Fruit fly (Drosophila melanogaster) whole organism, embryonic: ENCODE results near the gene glob3.

ENCODE experiments used
- Atf-2 ChIP-seq: fragments of 200-800 bp; sonication (Bioruptor generic); optimal IDR thresholded peaks from 2 replicates; lab custom pipeline; 2016; ENCODE audit warnings: missing biosample characterization, missing genetic modification characterization
- Awh ChIP-seq: fragments of 200-800 bp; sonication (Bioruptor generic); IDR thresholded peaks from 2 replicates; pipeline ENCODE4, ENCODE4 v1.3.6; 2022; ENCODE audit warnings: missing biosample characterization, missing genetic modification characterization
- CG12155 ChIP-seq: fragments of 200-800 bp; sonication (Bioruptor generic); optimal IDR thresholded peaks from 3 replicates; lab custom pipeline; 2016; ENCODE audit warnings: missing biosample characterization, missing genetic modification characterization
- CG12219 ChIP-seq: fragments of 200-800 bp; sonication (Bioruptor generic); optimal IDR thresholded peaks from 3 replicates; lab custom pipeline; 2018; ENCODE audit warnings: missing biosample characterization, mild to moderate bottlenecking, missing genetic modification characterization
- CG12299 ChIP-seq: fragments of 200-800 bp; sonication (Bioruptor generic); optimal IDR thresholded peaks from 2 replicates; lab custom pipeline; 2018; ENCODE audit warnings: missing biosample characterization, mild to moderate bottlenecking, missing genetic modification characterization
- CG14860 ChIP-seq: fragments of 200-800 bp; sonication (Bioruptor generic); IDR thresholded peaks from 3 replicates; pipeline ENCODE4 v1.3.6; 2022; ENCODE audit warnings: missing biosample characterization, missing genetic modification characterization; ENCODE audit not compliant: partially characterized antibody
- CG17328 ChIP-seq: fragments of 200-800 bp; sonication (Bioruptor generic); IDR thresholded peaks from 2 replicates; pipeline ENCODE4 v1.3.6; 2022; ENCODE audit warnings: missing biosample characterization, missing genetic modification characterization
- CG17802 ChIP-seq: fragments of 200-800 bp; sonication (Bioruptor generic); optimal IDR thresholded peaks from 2 replicates; lab custom pipeline; 2018; ENCODE audit warnings: missing biosample characterization, mild to moderate bottlenecking, missing genetic modification characterization, moderate library complexity
- CG1792 ChIP-seq: fragments of 200-800 bp; sonication (Bioruptor generic); optimal IDR thresholded peaks from 2 replicates; lab custom pipeline; 2016; ENCODE audit warnings: missing biosample characterization, missing genetic modification characterization
- CG18599 ChIP-seq: fragments of 200-800 bp; sonication (Bioruptor generic); optimal IDR thresholded peaks from 3 replicates; lab custom pipeline; 2017; ENCODE audit warnings: missing biosample characterization, missing genetic modification characterization, mild to moderate bottlenecking, moderate library complexity, missing genetic modification reagents
- CG18619 ChIP-seq: fragments of 200-800 bp; sonication (Bioruptor generic); optimal IDR thresholded peaks from 3 replicates; lab custom pipeline; 2017; ENCODE audit warnings: missing biosample characterization, mild to moderate bottlenecking, missing genetic modification characterization
- CG2875 ChIP-seq: fragments of 200-800 bp; sonication (Bioruptor generic); optimal IDR thresholded peaks from 2 replicates; lab custom pipeline; 2017; ENCODE audit warnings: missing biosample characterization, mild to moderate bottlenecking, missing genetic modification characterization, missing genetic modification reagents
- CG2889 ChIP-seq: fragments of 200-800 bp; sonication (Bioruptor generic); IDR thresholded peaks from 3 replicates; pipeline ENCODE4 v1.3.6; 2022; ENCODE audit warnings: missing biosample characterization, missing genetic modification characterization
- CG30020 ChIP-seq: fragments of 200-800 bp; optimal IDR thresholded peaks from 2 replicates; lab custom pipeline; 2019; ENCODE audit warnings: missing biosample characterization, mild to moderate bottlenecking, missing genetic modification characterization, moderate library complexity
- CG6254 ChIP-seq: fragments of 200-800 bp; sonication (Bioruptor generic); optimal IDR thresholded peaks from 3 replicates; lab custom pipeline; 2017; ENCODE audit warnings: mild to moderate bottlenecking, missing biosample characterization, missing genetic modification reagents, missing genetic modification characterization
- CG6854 ChIP-seq: fragments of 200-800 bp; sonication (Bioruptor generic); optimal IDR thresholded peaks from 3 replicates; lab custom pipeline; 2017; ENCODE audit warnings: missing biosample characterization, mild to moderate bottlenecking, missing genetic modification characterization
- CG7839 ChIP-seq: fragments of 200-800 bp; sonication (Bioruptor generic); optimal IDR thresholded peaks from 3 replicates; lab custom pipeline; 2018; ENCODE audit warnings: missing biosample characterization, mild to moderate bottlenecking, missing genetic modification characterization, moderate library complexity
- CG8290 ChIP-seq, 3 experiments: fragments of 200-800 bp; sonication (Bioruptor generic); optimal IDR thresholded peaks; 2 replicates each; lab custom pipeline; 2016 to 2019; ENCODE audit warnings: missing biosample characterization in 3 of 3, missing genetic modification characterization in 3 of 3, mild to moderate bottlenecking in 2 of 3, moderate library complexity in 1 of 3
- CG8944 ChIP-seq: fragments of 200-800 bp; sonication (Bioruptor generic); optimal IDR thresholded peaks from 3 replicates; lab custom pipeline; 2016; ENCODE audit warnings: missing biosample characterization, missing genetic modification characterization
- CG9609 ChIP-seq: fragments of 200-800 bp; sonication (Bioruptor generic); optimal IDR thresholded peaks from 3 replicates; lab custom pipeline; 2016; ENCODE audit warnings: missing biosample characterization, missing genetic modification characterization
- CG9876 ChIP-seq: fragments of 200-800 bp; sonication (Bioruptor generic); optimal IDR thresholded peaks from 2 replicates; lab custom pipeline; 2016; ENCODE audit warnings: missing biosample characterization, missing genetic modification characterization
- CG9932 ChIP-seq: fragments of 200-800 bp; sonication (Bioruptor generic); IDR thresholded peaks from 2 replicates; pipeline ENCODE4 v1.3.6; 2022; ENCODE audit warnings: missing biosample characterization, missing genetic modification characterization
- Camta ChIP-seq: fragments of 200-800 bp; sonication (Bioruptor generic); optimal IDR thresholded peaks from 2 replicates; lab custom pipeline; 2016; ENCODE audit warnings: missing biosample characterization, missing genetic modification characterization
- Chrac-16 ChIP-seq: fragments of 200-800 bp; sonication (Bioruptor generic); optimal IDR thresholded peaks from 3 replicates; lab custom pipeline; 2016; ENCODE audit warnings: missing biosample characterization, missing genetic modification characterization
- D19B ChIP-seq: fragments of 200-800 bp; sonication (Bioruptor generic); optimal IDR thresholded peaks from 2 replicates; lab custom pipeline; 2017; ENCODE audit warnings: missing biosample characterization, mild to moderate bottlenecking, missing genetic modification characterization
- Ets65A ChIP-seq: fragments of 200-800 bp; sonication (Bioruptor generic); peaks from one replicate; lab custom pipeline; 2016; ENCODE audit warnings: missing biosample characterization, missing genetic modification characterization
- Fer1 ChIP-seq: fragments of 200-800 bp; sonication (Bioruptor generic); optimal IDR thresholded peaks from 2 replicates; lab custom pipeline; 2017; ENCODE audit warnings: missing biosample characterization, mild to moderate bottlenecking, missing genetic modification characterization
- Hey ChIP-seq: fragments of 200-800 bp; sonication (Bioruptor generic); optimal IDR thresholded peaks from 3 replicates; lab custom pipeline; 2018; ENCODE audit warnings: missing biosample characterization, mild to moderate bottlenecking, missing genetic modification characterization
- Hmr ChIP-seq: fragments of 200-800 bp; sonication (Bioruptor generic); optimal IDR thresholded peaks from 3 replicates; lab custom pipeline; 2017; ENCODE audit warnings: mild to moderate bottlenecking, missing biosample characterization, missing genetic modification reagents, missing genetic modification characterization
- Hr39 ChIP-seq: fragments of >200 bp; optimal IDR thresholded peaks from 2 replicates; lab custom pipeline; 2017
- Mad ChIP-seq: fragments of 200-800 bp; sonication (Bioruptor generic); optimal IDR thresholded peaks from 2 replicates; lab custom pipeline; 2016; ENCODE audit warnings: missing biosample characterization, missing genetic modification characterization
- Max ChIP-seq: fragments of 200-800 bp; sonication (Bioruptor generic); optimal IDR thresholded peaks from 2 replicates; lab custom pipeline; 2016; ENCODE audit warnings: missing biosample characterization, mild to moderate bottlenecking, missing genetic modification characterization
- PHDP ChIP-seq: fragments of 200-800 bp; sonication (Bioruptor generic); optimal IDR thresholded peaks from 3 replicates; lab custom pipeline; 2018; ENCODE audit warnings: missing biosample characterization, mild to moderate bottlenecking, missing genetic modification characterization, moderate library complexity
- Xbp1 ChIP-seq: fragments of 200-800 bp; sonication (Bioruptor generic); optimal IDR thresholded peaks from 3 replicates; lab custom pipeline; 2016; ENCODE audit warnings: missing biosample characterization, mild to moderate bottlenecking, missing genetic modification characterization
- ash1 ChIP-seq: fragments of 200-800 bp; sonication (Bioruptor generic); optimal IDR thresholded peaks from 2 replicates; lab custom pipeline; 2018; ENCODE audit warnings: missing biosample characterization, mild to moderate bottlenecking, missing genetic modification characterization
- crol ChIP-seq: fragments of 200-800 bp; sonication (Bioruptor generic); IDR thresholded peaks from 2 replicates; pipeline ENCODE4 v1.3.6; 2022; ENCODE audit warnings: missing biosample characterization, missing genetic modification characterization
- fd3F ChIP-seq: fragments of 200-800 bp; sonication (Bioruptor generic); optimal IDR thresholded peaks from 2 replicates; lab custom pipeline; 2018; ENCODE audit warnings: missing biosample characterization, mild to moderate bottlenecking, missing genetic modification characterization, moderate library complexity
- grau ChIP-seq: fragments of 200-800 bp; optimal IDR thresholded peaks from 3 replicates; lab custom pipeline; 2019; ENCODE audit warnings: missing biosample characterization, mild to moderate bottlenecking, missing genetic modification characterization, moderate library complexity
- gro ChIP-seq: fragments of 200-800 bp; sonication (Bioruptor generic); optimal IDR thresholded peaks from 2 replicates; lab custom pipeline; 2016; ENCODE audit warnings: missing biosample characterization, missing genetic modification characterization
- ind ChIP-seq: fragments of 200-800 bp; sonication (Bioruptor generic); optimal IDR thresholded peaks from 3 replicates; lab custom pipeline; 2016; ENCODE audit warnings: missing biosample characterization, missing genetic modification characterization
- insv ChIP-seq, 2 experiments: fragments of 200-800 bp; sonication (Bioruptor generic); optimal IDR thresholded peaks; 3 replicates each; lab custom pipeline; 2016 to 2018; ENCODE audit warnings: missing biosample characterization in 2 of 2, missing genetic modification characterization in 2 of 2
- kah ChIP-seq: fragments of 200-800 bp; sonication (Bioruptor generic); optimal IDR thresholded peaks from 2 replicates; lab custom pipeline; 2018; ENCODE audit warnings: missing biosample characterization, mild to moderate bottlenecking, missing genetic modification characterization
- mam ChIP-seq: fragments of 200-800 bp; sonication (Bioruptor generic); optimal IDR thresholded peaks from 3 replicates; lab custom pipeline; 2016; ENCODE audit warnings: missing biosample characterization, missing genetic modification characterization
- nom ChIP-seq: fragments of 200-800 bp; sonication (Bioruptor generic); optimal IDR thresholded peaks from 2 replicates; lab custom pipeline; 2017; ENCODE audit warnings: missing biosample characterization, missing genetic modification characterization, mild to moderate bottlenecking, moderate library complexity, missing genetic modification reagents
- pan ChIP-seq, 4 experiments: fragments of >200 bp in 3 of 4; fragments of 200-800 bp in 1 of 4; sonication (Bioruptor generic) in 1 of 4; optimal IDR thresholded peaks in 3 of 4; IDR thresholded peaks in 1 of 4; 2 replicates each; pipeline versions ENCODE4 v1.3.6 to Lab custom; 2017 to 2022; ENCODE audit warnings: missing biosample characterization in 2 of 4, missing genetic modification characterization in 2 of 4, mixed read lengths in 1 of 4
- phol ChIP-seq: fragments of 200-800 bp; sonication (Bioruptor generic); optimal IDR thresholded peaks from 3 replicates; lab custom pipeline; 2018; ENCODE audit warnings: missing biosample characterization, mild to moderate bottlenecking, missing genetic modification characterization, moderate library complexity
- schlank ChIP-seq: fragments of 200-800 bp; sonication (Bioruptor generic); optimal IDR thresholded peaks from 2 replicates; lab custom pipeline; 2018; ENCODE audit warnings: missing biosample characterization, mild to moderate bottlenecking, missing genetic modification characterization
- sim ChIP-seq: fragments of 200-800 bp; sonication (Bioruptor generic); IDR thresholded peaks from 2 replicates; pipeline ENCODE4 v1.3.6; 2022; ENCODE audit warnings: missing biosample characterization, missing genetic modification characterization
- sqz ChIP-seq: fragments of 200-800 bp; sonication (Bioruptor generic); optimal IDR thresholded peaks from 3 replicates; lab custom pipeline; 2018; ENCODE audit warnings: missing biosample characterization, mild to moderate bottlenecking, missing genetic modification characterization

The glob3 gene

dm6 chr3R:5791497-5791896 is 38.4 kb upstream of the glob3 start, which contains the start of gene Hpf1 (continued):
- TF ChIP-seq gro (GFP tag; lab: Kevin White, UChicago) (peak; percentile 99), D19B (GFP tag; lab: Kevin White, UChicago) (peak; percentile 95), Hmr (GFP tag; lab: Kevin White, UChicago) (peak; percentile 99), Camta (GFP tag; lab: Kevin White, UChicago) (peak; percentile 98), sqz (peak; percentile 91), CG14860 (GFP tag; lab: Robert Waterston, UW) (no peak), grau (tag; lab: Kevin White, UChicago) (peak; percentile 98), CG9932 (GFP tag; lab: Robert Waterston, UW) (peak; percentile 98), CG2875 (peak; percentile 95), CG18599 (peak; percentile 99), sim (GFP tag; lab: Robert Waterston, UW) (peak; percentile 93), CG12299 (tag; lab: Kevin White, UChicago) (peak; percentile 97), Atf-2 (GFP tag; lab: Kevin White, UChicago) (peak; percentile 98), crol (GFP tag; lab: Robert Waterston, UW) (peak; percentile 65), CG9609 (peak; percentile 99), Ets65A (peak; percentile 100), fd3F (peak; percentile 99), Fer1 (GFP tag; lab: Kevin White, UChicago) (peak; percentile 99), Chrac-16 (GFP tag; lab: Kevin White, UChicago) (peak; percentile 99), CG2889 (GFP tag; lab: Robert Waterston, UW) (peak; percentile 96), CG9876 (GFP tag; lab: Kevin White, UChicago) (peak; percentile 97), ind (peak; percentile 99), CG7839 (peak; percentile 99), Hey (tag; lab: Kevin White, UChicago) (peak; percentile 86), schlank (tag; lab: Kevin White, UChicago) (peak; percentile 98), CG6854 (GFP tag; lab: Kevin White, UChicago) (peak; percentile 97), nom (GFP tag; lab: Kevin White, UChicago) (peak; percentile 96), phol (peak; percentile 98), CG18619 (peak; percentile 98), Hr39 (lab: Kevin White, UChicago) (no peak), CG30020 (tag; lab: Kevin White, UChicago) (peak; percentile 85), insv (GFP tag; optimal IDR thresholded peaks at IDR 0.05; lab: Kevin White, UChicago) (peak; percentile 58 to 81), Max (peak; percentile 98), CG12155 (peak; percentile 98), kah (peak; percentile 92), CG17328 (GFP tag; lab: Robert Waterston, UW) (peak; percentile 96), pan (optimal IDR thresholded peaks at IDR 0.05; lab: Kevin White, UChicago) (no peak), pan (GFP tag; optimal IDR thresholded peaks at IDR 0.05 in 1 of 2, IDR thresholded peaks at IDR 0.05 in 1 of 2) (peak in 1 of 2 experiments; percentile 98), PHDP (peak; percentile 99), Awh (GFP tag; lab: Robert Waterston, UW) (peak; percentile 94), ash1 (GFP tag; lab: Kevin White, UChicago) (peak; percentile 85), Xbp1 (GFP tag; lab: Kevin White, UChicago) (peak; percentile 99), Mad (GFP tag; lab: Kevin White, UChicago) (peak; percentile 98), CG1792 (peak; percentile 97), mam (GFP tag; lab: Kevin White, UChicago) (peak; percentile 99), CG6254 (peak; percentile 93), CG17802 (peak; percentile 79), CG8290 (GFP tag; optimal IDR thresholded peaks at IDR 0.05; lab: Kevin White, UChicago) (peak; percentile 92), CG8290 (tag; optimal IDR thresholded peaks at IDR 0.05; lab: Kevin White, UChicago) (peak; percentile 82 to 98), CG12219 (GFP tag; lab: Kevin White, UChicago) (peak; percentile 98), CG8944 (GFP tag; lab: Kevin White, UChicago) (peak; percentile 99)
